Fruit fly (Drosophila melanogaster) whole organism, prepupa: ENCODE measurements around the gene TH1.
A peak's percentile ranks its signal among the peaks of the same experiment; 100 is the strongest.

Experiments
- Blimp-1 ChIP-seq: fragments of 200-800 bp; sonication (Bioruptor generic); optimal IDR thresholded peaks from 3 replicates; lab custom pipeline; 2017; ENCODE audit warnings: missing biosample characterization, missing genetic modification characterization, mild to moderate bottlenecking, moderate library complexity, missing genetic modification reagents
- CG11294 ChIP-seq: fragments of 200-800 bp; sonication (Bioruptor generic); IDR thresholded peaks from 2 replicates; pipeline ENCODE4 v1.3.6; 2022; ENCODE audit warnings: missing biosample characterization, missing genetic modification characterization
- CG11762 ChIP-seq: fragments of 200-800 bp; sonication (Bioruptor generic); optimal IDR thresholded peaks from 3 replicates; lab custom pipeline; 2016; ENCODE audit warnings: missing biosample characterization, missing genetic modification characterization; ENCODE audit not compliant: insufficient read depth
- CG15336 ChIP-seq: fragments of 200-800 bp; sonication (Bioruptor generic); IDR thresholded peaks from 2 replicates; pipeline ENCODE4 v1.3.6; 2022; ENCODE audit warnings: missing biosample characterization, missing genetic modification characterization
- CG1621 ChIP-seq: fragments of 200-800 bp; sonication (Bioruptor generic); optimal IDR thresholded peaks from 3 replicates; lab custom pipeline; 2018; ENCODE audit warnings: missing biosample characterization, mild to moderate bottlenecking, missing genetic modification characterization
- CG3032 ChIP-seq: fragments of 200-800 bp; optimal IDR thresholded peaks from 2 replicates; lab custom pipeline; 2019; ENCODE audit warnings: missing biosample characterization, mild to moderate bottlenecking, missing genetic modification characterization, moderate library complexity
- CG32006 ChIP-seq: fragments of 200-800 bp; sonication (Bioruptor generic); optimal IDR thresholded peaks from 3 replicates; lab custom pipeline; 2017; ENCODE audit warnings: missing biosample characterization, mild to moderate bottlenecking, missing genetic modification characterization
- CG34406 ChIP-seq: fragments of 200-800 bp; sonication (Bioruptor generic); optimal IDR thresholded peaks from 3 replicates; lab custom pipeline; 2016; ENCODE audit warnings: missing biosample characterization, missing genetic modification characterization
- CG3919 ChIP-seq: fragments of 200-800 bp; sonication (Bioruptor generic); optimal IDR thresholded peaks from 3 replicates; lab custom pipeline; 2016; ENCODE audit warnings: missing biosample characterization, missing genetic modification characterization
- CG6276 ChIP-seq: fragments of 200-800 bp; sonication (Bioruptor generic); optimal IDR thresholded peaks from 2 replicates; lab custom pipeline; 2017; ENCODE audit warnings: missing biosample characterization, mild to moderate bottlenecking, missing genetic modification characterization
- CG6792 ChIP-seq: fragments of 200-800 bp; sonication (Bioruptor generic); optimal IDR thresholded peaks from 3 replicates; lab custom pipeline; 2016; ENCODE audit warnings: missing biosample characterization, missing genetic modification characterization
- CG6808 ChIP-seq: fragments of 200-800 bp; sonication (Bioruptor generic); optimal IDR thresholded peaks from 3 replicates; lab custom pipeline; 2017; ENCODE audit warnings: missing biosample characterization, missing genetic modification characterization, mild to moderate bottlenecking, moderate library complexity, missing genetic modification reagents
- CG6854 ChIP-seq: fragments of 200-800 bp; sonication (Bioruptor generic); optimal IDR thresholded peaks from 2 replicates; lab custom pipeline; 2017; ENCODE audit warnings: missing biosample characterization, mild to moderate bottlenecking, missing genetic modification characterization
- CG8119 ChIP-seq: fragments of 200-800 bp; sonication (Bioruptor generic); IDR thresholded peaks from 3 replicates; pipeline ENCODE4 v1.3.6; 2022; ENCODE audit warnings: missing biosample characterization, missing genetic modification characterization
- CG8319 ChIP-seq: fragments of 200-800 bp; sonication (Bioruptor generic); optimal IDR thresholded peaks from 3 replicates; lab custom pipeline; 2016; ENCODE audit warnings: missing biosample characterization, missing genetic modification characterization
- CG8632 ChIP-seq: fragments of 200-800 bp; sonication (Bioruptor generic); optimal IDR thresholded peaks from 3 replicates; lab custom pipeline; 2016; ENCODE audit warnings: missing biosample characterization, missing genetic modification characterization
- CG9139 ChIP-seq: fragments of 200-800 bp; sonication (Bioruptor generic); optimal IDR thresholded peaks from 3 replicates; lab custom pipeline; 2017; ENCODE audit warnings: missing biosample characterization, mild to moderate bottlenecking, missing genetic modification characterization
- Eip75B ChIP-seq: fragments of 200-800 bp; sonication (Bioruptor generic); optimal IDR thresholded peaks from 3 replicates; lab custom pipeline; 2016; ENCODE audit warnings: missing biosample characterization, missing genetic modification characterization
- Eip78C ChIP-seq: fragments of 200-800 bp; sonication (Bioruptor generic); peaks from one replicate; lab custom pipeline; 2016; ENCODE audit warnings: missing biosample characterization, missing genetic modification characterization
- Ets21C ChIP-seq: fragments of 200-800 bp; sonication (Bioruptor generic); optimal IDR thresholded peaks from 3 replicates; lab custom pipeline; 2016; ENCODE audit warnings: missing biosample characterization, missing genetic modification characterization
- Ets96B ChIP-seq: fragments of 200-800 bp; optimal IDR thresholded peaks from 2 replicates; lab custom pipeline; 2019; ENCODE audit warnings: missing biosample characterization, mild to moderate bottlenecking, missing genetic modification characterization, moderate library complexity
- Gug ChIP-seq: fragments of 200-800 bp; sonication (Bioruptor generic); IDR thresholded peaks from 2 replicates; pipeline ENCODE4 v1.3.6; 2022; ENCODE audit warnings: missing biosample characterization, missing genetic modification characterization
- Hr38 ChIP-seq: sonication (Bioruptor generic); optimal IDR thresholded peaks from 2 replicates; lab custom pipeline; 2016; ENCODE audit warnings: missing biosample characterization, missing genetic modification characterization
- Hr39 ChIP-seq: fragments of 200-800 bp; sonication (Bioruptor generic); optimal IDR thresholded peaks from 2 replicates; lab custom pipeline; 2016; ENCODE audit warnings: missing biosample characterization, missing genetic modification characterization
- Hr4 ChIP-seq: fragments of 200-800 bp; sonication (Bioruptor generic); optimal IDR thresholded peaks from 3 replicates; lab custom pipeline; 2016; ENCODE audit warnings: missing biosample characterization, missing genetic modification characterization
- Lpt ChIP-seq: fragments of 200-800 bp; sonication (Bioruptor generic); optimal IDR thresholded peaks from 3 replicates; lab custom pipeline; 2016; ENCODE audit warnings: missing biosample characterization, missing genetic modification characterization
- Met ChIP-seq: fragments of 200-800 bp; sonication (Bioruptor generic); optimal IDR thresholded peaks from 3 replicates; lab custom pipeline; 2016; ENCODE audit warnings: missing biosample characterization, missing genetic modification characterization
- OdsH ChIP-seq: fragments of 200-800 bp; sonication (Bioruptor generic); optimal IDR thresholded peaks from 3 replicates; lab custom pipeline; 2016; ENCODE audit warnings: missing biosample characterization, missing genetic modification characterization
- Smox ChIP-seq: fragments of 200-800 bp; sonication (Bioruptor generic); optimal IDR thresholded peaks from 3 replicates; lab custom pipeline; 2016; ENCODE audit warnings: missing biosample characterization, missing genetic modification characterization
- Sox14 ChIP-seq: fragments of 200-800 bp; sonication (Bioruptor generic); optimal IDR thresholded peaks from 3 replicates; lab custom pipeline; 2016; ENCODE audit warnings: missing biosample characterization, missing genetic modification characterization
- achi ChIP-seq: fragments of 200-800 bp; sonication (Bioruptor generic); optimal IDR thresholded peaks from 3 replicates; lab custom pipeline; 2016; ENCODE audit warnings: missing biosample characterization, missing genetic modification characterization
- acj6 ChIP-seq: fragments of 200-800 bp; sonication (Bioruptor generic); optimal IDR thresholded peaks from 3 replicates; lab custom pipeline; 2016; ENCODE audit warnings: missing biosample characterization, missing genetic modification characterization
- cyc ChIP-seq: fragments of 200-800 bp; sonication (Bioruptor generic); optimal IDR thresholded peaks from 3 replicates; lab custom pipeline; 2016; ENCODE audit warnings: missing biosample characterization, missing genetic modification characterization
- dac ChIP-seq: fragments of 200-800 bp; sonication (Bioruptor generic); optimal IDR thresholded peaks from 2 replicates; lab custom pipeline; 2017; ENCODE audit warnings: missing biosample characterization, mild to moderate bottlenecking, missing genetic modification characterization
- dsx ChIP-seq: fragments of 200-800 bp; optimal IDR thresholded peaks from 3 replicates; lab custom pipeline; 2019; ENCODE audit warnings: missing biosample characterization, mild to moderate bottlenecking, missing genetic modification characterization, moderate library complexity; ENCODE audit not compliant: poor library complexity, severe bottlenecking
- esn ChIP-seq: fragments of 200-800 bp; sonication (Bioruptor generic); optimal IDR thresholded peaks from 2 replicates; lab custom pipeline; 2016; ENCODE audit warnings: missing biosample characterization, mild to moderate bottlenecking, missing genetic modification characterization, moderate library complexity
- fd59A ChIP-seq: fragments of 200-800 bp; sonication (Bioruptor generic); optimal IDR thresholded peaks from 2 replicates; lab custom pipeline; 2017; ENCODE audit warnings: missing biosample characterization, mild to moderate bottlenecking, missing genetic modification characterization, missing genetic modification reagents
- fd85E ChIP-seq: fragments of 200-800 bp; sonication (Bioruptor generic); optimal IDR thresholded peaks from 3 replicates; lab custom pipeline; 2016; ENCODE audit warnings: missing biosample characterization, missing genetic modification characterization
- fkh ChIP-seq: fragments of 200-800 bp; sonication (Bioruptor generic); optimal IDR thresholded peaks from 3 replicates; lab custom pipeline; 2017; ENCODE audit warnings: missing biosample characterization, mild to moderate bottlenecking, missing genetic modification characterization, moderate library complexity
- lz ChIP-seq: fragments of 200-800 bp; sonication (Bioruptor generic); optimal IDR thresholded peaks from 3 replicates; lab custom pipeline; 2016; ENCODE audit warnings: missing biosample characterization, missing genetic modification characterization
- net ChIP-seq: fragments of 200-800 bp; sonication (Bioruptor generic); optimal IDR thresholded peaks from 3 replicates; lab custom pipeline; 2016; ENCODE audit warnings: missing biosample characterization, missing genetic modification characterization
- pdm3 ChIP-seq: fragments of 200-800 bp; sonication (Bioruptor generic); optimal IDR thresholded peaks from 3 replicates; lab custom pipeline; 2016; ENCODE audit warnings: missing biosample characterization, missing genetic modification characterization
- salr ChIP-seq, 2 experiments: fragments of 200-800 bp; sonication (Bioruptor generic); optimal IDR thresholded peaks; 3 replicates each; lab custom pipeline; 2016 to 2018; ENCODE audit warnings: missing biosample characterization in 2 of 2, missing genetic modification characterization in 2 of 2, mild to moderate bottlenecking in 1 of 2
- spab ChIP-seq: fragments of 200-800 bp; sonication (Bioruptor generic); optimal IDR thresholded peaks from 2 replicates; lab custom pipeline; 2017; ENCODE audit warnings: missing biosample characterization, mild to moderate bottlenecking, missing genetic modification characterization, missing genetic modification reagents
- ss ChIP-seq, 2 experiments: fragments of 200-800 bp; sonication (Bioruptor generic); optimal IDR thresholded peaks; 2 replicates in 1 of 2; 3 replicates in 1 of 2; lab custom pipeline; 2017 to 2018; ENCODE audit warnings: mild to moderate bottlenecking in 2 of 2, missing biosample characterization in 2 of 2, missing genetic modification characterization in 2 of 2, moderate library complexity in 1 of 2
- svp ChIP-seq: fragments of 200-800 bp; sonication (Bioruptor generic); peaks from one replicate; lab custom pipeline; 2016; ENCODE audit warnings: missing biosample characterization, missing genetic modification characterization
- topi ChIP-seq: fragments of 200-800 bp; sonication (Bioruptor generic); optimal IDR thresholded peaks from 3 replicates; lab custom pipeline; 2016; ENCODE audit warnings: missing biosample characterization, missing genetic modification characterization
- vri ChIP-seq: fragments of 200-800 bp; sonication (Bioruptor generic); optimal IDR thresholded peaks from 3 replicates; lab custom pipeline; 2016; ENCODE audit warnings: missing biosample characterization, mild to moderate bottlenecking, missing genetic modification characterization

The TH1 gene

dm6 chrX:16403811-16404420, 12.7 kb upstream of the TH1 start (continued):
- TF ChIP-seq CG9139 (GFP tag; lab: Kevin White, UChicago): no peak
- peak; percentile 83 for TF ChIP-seq Hr4
- peak; percentile 38 for TF ChIP-seq dac (GFP tag; lab: Kevin White, UChicago)
- peak; percentile 74 for TF ChIP-seq CG3919 (GFP tag; lab: Kevin White, UChicago)
- no peak for TF ChIP-seq dsx (GFP tag; lab: Kevin White, UChicago)
- peak; percentile 64 for TF ChIP-seq CG34406 (GFP tag; lab: Kevin White, UChicago)
- no peak for TF ChIP-seq acj6 (GFP tag; lab: Kevin White, UChicago)
- peak; percentile 66 for TF ChIP-seq CG8632
- TF ChIP-seq CG6792: peak; percentile 68
- no peak for TF ChIP-seq Smox (GFP tag; lab: Kevin White, UChicago)
- TF ChIP-seq pdm3 (GFP tag; lab: Kevin White, UChicago): peak; percentile 80
- no peak for TF ChIP-seq CG6854 (GFP tag; lab: Kevin White, UChicago)
- peak; percentile 90 for TF ChIP-seq CG15336 (GFP tag; lab: Robert Waterston, UW)
- TF ChIP-seq vri: peak; percentile 90
- TF ChIP-seq CG11294 (GFP tag; lab: Robert Waterston, UW): peak; percentile 79
- peak; percentile 73 for TF ChIP-seq net (GFP tag; lab: Kevin White, UChicago)
- TF ChIP-seq Ets96B (tag; lab: Kevin White, UChicago): peak; percentile 63
- TF ChIP-seq Eip75B: no peak
- no peak for TF ChIP-seq CG3032 (tag; lab: Kevin White, UChicago)
- peak; percentile 75 for TF ChIP-seq Gug
- TF ChIP-seq Ets21C (GFP tag; lab: Kevin White, UChicago): peak; percentile 24
- TF ChIP-seq CG11762 (GFP tag; lab: Kevin White, UChicago): peak; percentile 54
- TF ChIP-seq lz: no peak
- TF ChIP-seq esn (GFP tag; lab: Kevin White, UChicago): no peak
- no peak for TF ChIP-seq Blimp-1 (GFP tag; lab: Kevin White, UChicago)
- no peak for TF ChIP-seq Hr38 (GFP tag; lab: Kevin White, UChicago)
- TF ChIP-seq, all 60 proteins: peak for 33

dm6 chrX:16385942-16386392, 5.3 kb downstream of the TH1 start:
- peak; percentile 14 for TF ChIP-seq fd59A (GFP tag; lab: Kevin White, UChicago)
- TF ChIP-seq CG1621 (tag; lab: Kevin White, UChicago): no peak
- TF ChIP-seq OdsH (GFP tag; lab: Kevin White, UChicago): peak; percentile 44
- TF ChIP-seq CG3032 (tag; lab: Kevin White, UChicago): peak; percentile 32
- no peak for TF ChIP-seq CG6854 (GFP tag; lab: Kevin White, UChicago)
- peak in 1 of 2 experiments; percentile 51 for TF ChIP-seq salr (GFP tag; optimal IDR thresholded peaks at IDR 0.05; lab: Kevin White, UChicago)
- peak; percentile 40 for TF ChIP-seq CG8632
- peak; percentile 30 for TF ChIP-seq Hr39 (GFP tag; lab: Kevin White, UChicago)
- TF ChIP-seq Smox (GFP tag; lab: Kevin White, UChicago): peak; percentile 50
- peak; percentile 69 for TF ChIP-seq Met
- TF ChIP-seq Sox14: peak; percentile 41
- peak; percentile 10 to 33 for TF ChIP-seq ss (GFP tag; optimal IDR thresholded peaks at IDR 0.05; lab: Kevin White, UChicago)
- TF ChIP-seq net (GFP tag; lab: Kevin White, UChicago): peak; percentile 54
- TF ChIP-seq esn (GFP tag; lab: Kevin White, UChicago): peak; percentile 57
- TF ChIP-seq Gug: no peak
- TF ChIP-seq Lpt (GFP tag; lab: Kevin White, UChicago): no peak
- peak; percentile 65; the same call in 2 of the 3 replicates for TF ChIP-seq CG8119 (GFP tag; lab: Robert Waterston, UW)
- TF ChIP-seq cyc: peak; percentile 17
- peak; percentile 69 for TF ChIP-seq fkh
- peak; percentile 83 for TF ChIP-seq svp (GFP tag; lab: Kevin White, UChicago)
- TF ChIP-seq fd85E: no peak
- TF ChIP-seq topi (GFP tag; lab: Kevin White, UChicago): peak; percentile 52
- peak; percentile 61 for TF ChIP-seq achi (GFP tag; lab: Kevin White, UChicago)
- peak; percentile 58 for TF ChIP-seq CG6276 (GFP tag; lab: Kevin White, UChicago)
- peak; percentile 69 for TF ChIP-seq CG32006 (GFP tag; lab: Kevin White, UChicago)
- TF ChIP-seq CG6792: peak; percentile 37
- TF ChIP-seq spab (GFP tag; lab: Kevin White, UChicago): no peak
- TF ChIP-seq dac (GFP tag; lab: Kevin White, UChicago): peak; percentile 6
- TF ChIP-seq CG8319 (GFP tag; lab: Kevin White, UChicago): peak; percentile 7
- TF ChIP-seq Eip78C (GFP tag; lab: Kevin White, UChicago): peak; percentile 86
- TF ChIP-seq Ets96B (tag; lab: Kevin White, UChicago): peak; percentile 34
- no peak for TF ChIP-seq CG6808 (GFP tag; lab: Kevin White, UChicago)
- peak; percentile 71 for TF ChIP-seq CG15336 (GFP tag; lab: Robert Waterston, UW)
- TF ChIP-seq Hr38 (GFP tag; lab: Kevin White, UChicago): no peak
